Fruit fly (Drosophila melanogaster): ENCODE data around the gene Yod1.
A peak's percentile ranks its signal among the peaks of the same experiment; 100 is the strongest.

The Yod1 gene

dm6 chr3L:5182994-5183566 is 49.4 kb downstream of the Yod1 start (continued):
- 0 out of 2 replicates have a peak, but pooled peaks have one; percentile 21 for TF ChIP-seq slbo (GFP tag; IDR thresholded peaks at IDR 0.05)
- TF ChIP-seq Sox102F (GFP tag; optimal IDR thresholded peaks at IDR 0.05), result no peak
- TF ChIP-seq bigmax (GFP tag; optimal IDR thresholded peaks at IDR 0.05), result no peak
- TF ChIP-seq pzg (GFP tag; optimal IDR thresholded peaks at IDR 0.05), result no peak
- TF ChIP-seq cato (GFP tag; optimal IDR thresholded peaks at IDR 0.05; ENCODE audit: borderline replicate concordance), result no peak
- peak; percentile 32; the same call in 2 of the 3 replicates for TF ChIP-seq row (GFP tag; IDR thresholded peaks at IDR 0.05)
- TF ChIP-seq CG10366 (GFP tag; IDR thresholded peaks at IDR 0.05), result no peak
- no peak for TF ChIP-seq gt (GFP tag; IDR thresholded peaks at IDR 0.05)
- TF ChIP-seq CG2712 (tag; optimal IDR thresholded peaks at IDR 0.05), result peak; percentile 12
- no peak for TF ChIP-seq CG14014 (GFP tag; IDR thresholded peaks at IDR 0.05)
- TF ChIP-seq abd-A (tag; optimal IDR thresholded peaks at IDR 0.05), result no peak
- TF ChIP-seq crc (GFP tag; optimal IDR thresholded peaks at IDR 0.05), result no peak
- TF ChIP-seq unpg (GFP tag; optimal IDR thresholded peaks at IDR 0.05), result no peak
- TF ChIP-seq Bteb2 (GFP tag; optimal IDR thresholded peaks at IDR 0.05), result no peak
- TF ChIP-seq Ptx1 (GFP tag; IDR thresholded peaks at IDR 0.05), result 0 out of 2 replicates have a peak, but pooled peaks have one; percentile 6
- no peak for TF ChIP-seq Dp (GFP tag; optimal IDR thresholded peaks at IDR 0.05)
- TF ChIP-seq CG10959 (GFP tag; IDR thresholded peaks at IDR 0.05), result no peak
- no peak for TF ChIP-seq CG11696 (GFP tag; IDR thresholded peaks at IDR 0.05)
- TF ChIP-seq CG17829 (tag; optimal IDR thresholded peaks at IDR 0.05), result no peak
- TF ChIP-seq CG3065 (GFP tag; optimal IDR thresholded peaks at IDR 0.05), result no peak
- no peak for TF ChIP-seq usp (GFP tag; optimal IDR thresholded peaks at IDR 0.05)
- no peak for TF ChIP-seq zen2 (GFP tag; IDR thresholded peaks at IDR 0.05; ENCODE audit: partially characterized antibody)
- no peak for TF ChIP-seq Hsf (GFP tag; optimal IDR thresholded peaks at IDR 0.05)
- peak; percentile 35 for TF ChIP-seq Ets65A (GFP tag)
- no peak for TF ChIP-seq CG4854 (GFP tag; optimal IDR thresholded peaks at IDR 0.05)
- no peak for TF ChIP-seq CG11456 (GFP tag; IDR thresholded peaks at IDR 0.05)
- TF ChIP-seq croc (GFP tag; conservative IDR thresholded peaks at IDR 0.05), result no peak
- TF ChIP-seq rib (GFP tag; IDR thresholded peaks at IDR 0.05), result no peak
- no peak for TF ChIP-seq Opbp (GFP tag; IDR thresholded peaks at IDR 0.05; ENCODE audit: partially characterized antibody)
- no peak for TF ChIP-seq Lim3 (GFP tag; IDR thresholded peaks at IDR 0.05)
- TF ChIP-seq Bdp1 (GFP tag; optimal IDR thresholded peaks at IDR 0.05), result no peak
- TF ChIP-seq nmo (GFP tag; optimal IDR thresholded peaks at IDR 0.05), result peak; percentile 17
- TF ChIP-seq Xbp1 (GFP tag; optimal IDR thresholded peaks at IDR 0.05), result no peak
- 0 out of 2 replicates have a peak, but pooled peaks have one; percentile 9 for TF ChIP-seq Atf6 (GFP tag; IDR thresholded peaks at IDR 0.05)
- no peak for TF ChIP-seq dm (GFP tag; optimal IDR thresholded peaks at IDR 0.05)
- TF ChIP-seq caup (GFP tag; optimal IDR thresholded peaks at IDR 0.05; ENCODE audit: severe bottlenecking), result no peak
- no peak for TF ChIP-seq Ets97D (GFP tag; optimal IDR thresholded peaks at IDR 0.05)
- TF ChIP-seq psq (GFP tag; optimal IDR thresholded peaks at IDR 0.05), result no peak
- peak; percentile 2 for TF ChIP-seq D19A (tag; optimal IDR thresholded peaks at IDR 0.05)
- TF ChIP-seq CG1602 (GFP tag; optimal IDR thresholded peaks at IDR 0.05), result no peak
- TF ChIP-seq B-H2 (GFP tag; optimal IDR thresholded peaks at IDR 0.05), result no peak
- TF ChIP-seq grn (GFP tag; optimal IDR thresholded peaks at IDR 0.05), result no peak
- TF ChIP-seq Max (GFP tag; optimal IDR thresholded peaks at IDR 0.05), result no peak
- no peak for TF ChIP-seq CG17385 (GFP tag; optimal IDR thresholded peaks at IDR 0.05)
- no peak for TF ChIP-seq Antp (GFP tag; optimal IDR thresholded peaks at IDR 0.05)
- TF ChIP-seq CG11247 (GFP tag; IDR thresholded peaks at IDR 0.05), result no peak
- no peak for TF ChIP-seq Dip3 (GFP tag; optimal IDR thresholded peaks at IDR 0.05)
- no peak for TF ChIP-seq bsh (GFP tag; optimal IDR thresholded peaks at IDR 0.05)
- no peak for TF ChIP-seq CG10209 (GFP tag; optimal IDR thresholded peaks at IDR 0.05)
- no peak for TF ChIP-seq Six4 (GFP tag; optimal IDR thresholded peaks at IDR 0.05)
- no peak for TF ChIP-seq D19B (GFP tag; optimal IDR thresholded peaks at IDR 0.05)

Measured in whole organism, embryonic.